Worm (Caenorhabditis elegans): ENCODE data around the gene C14B1.12.

ce11 chrIII:3738331-3738730 lies 13.6 kb upstream of the C14B1.12 start:
- TF ChIP-seq fos-1 (tag; optimal IDR thresholded peaks at IDR 0.05) (no peak), dmd-4 (tag; optimal IDR thresholded peaks at IDR 0.05) (no peak), ceh-82 (tag; optimal IDR thresholded peaks at IDR 0.05) (no peak), C34F6.9 (tag; optimal IDR thresholded peaks at IDR 0.05) (no peak), nhr-23 (tag; optimal IDR thresholded peaks at IDR 0.05) (no peak), ama-1 (optimal IDR thresholded peaks at IDR 0.05) (no peak), zag-1 (tag; optimal IDR thresholded peaks at IDR 0.05) (no peak), nhr-10 (tag; optimal IDR thresholded peaks at IDR 0.05) (no peak), sma-9 (GFP tag; optimal IDR thresholded peaks at IDR 0.05) (no peak), sma-9 (tag; optimal IDR thresholded peaks at IDR 0.05) (no peak), ZK546.5 (tag; optimal IDR thresholded peaks at IDR 0.05) (no peak), ceh-16 (tag; optimal IDR thresholded peaks at IDR 0.05) (no peak), aly-2 (tag; optimal IDR thresholded peaks at IDR 0.05) (no peak), snpc-4 (tag; optimal IDR thresholded peaks at IDR 0.05) (no peak)

All from whole organism, L2 larva.